Worm (Caenorhabditis elegans): ENCODE data around the gene C09E10.3.

The C09E10.3 gene

DNA sequence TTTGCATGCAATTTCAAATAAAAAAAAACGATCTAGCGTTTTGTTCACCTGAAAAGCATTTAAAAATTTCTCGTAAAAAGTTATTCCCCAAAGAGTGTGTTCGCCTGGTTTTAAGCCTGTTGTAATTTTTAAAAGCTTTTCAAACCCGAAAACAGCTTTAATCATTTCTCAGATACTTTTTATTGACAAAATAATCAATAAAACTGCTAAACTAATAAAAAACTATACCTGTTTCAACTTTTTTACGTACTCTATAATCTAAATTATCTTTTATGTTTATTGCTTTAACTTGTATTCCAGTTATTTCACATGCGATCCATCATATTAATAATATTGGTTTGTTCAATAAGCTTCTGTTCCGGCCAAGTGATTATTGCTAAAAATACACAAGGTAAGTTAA is 12.9 kb upstream of the C09E10.3 start, which contains the start of gene cutl-21:
cutl-21 (plus strand) TSS at position 301 of the 400 bp plus-strand sequence.
- TF ChIP-seq egl-5 (tag; optimal IDR thresholded peaks at IDR 0.05) (no peak), nhr-67 (tag; optimal IDR thresholded peaks at IDR 0.05) (no peak), ceh-28 (tag; optimal IDR thresholded peaks at IDR 0.05) (no peak), mml-1 (tag; optimal IDR thresholded peaks at IDR 0.05) (no peak), snpc-4 (tag; optimal IDR thresholded peaks at IDR 0.05) (no peak), R02D3.7 (tag; optimal IDR thresholded peaks at IDR 0.05) (no peak), nhr-11 (tag; optimal IDR thresholded peaks at IDR 0.05) (no peak), ceh-16 (tag; optimal IDR thresholded peaks at IDR 0.05) (no peak), egl-27 (tag; optimal IDR thresholded peaks at IDR 0.05) (no peak), nhr-76 (tag; optimal IDR thresholded peaks at IDR 0.05) (no peak)

DNA sequence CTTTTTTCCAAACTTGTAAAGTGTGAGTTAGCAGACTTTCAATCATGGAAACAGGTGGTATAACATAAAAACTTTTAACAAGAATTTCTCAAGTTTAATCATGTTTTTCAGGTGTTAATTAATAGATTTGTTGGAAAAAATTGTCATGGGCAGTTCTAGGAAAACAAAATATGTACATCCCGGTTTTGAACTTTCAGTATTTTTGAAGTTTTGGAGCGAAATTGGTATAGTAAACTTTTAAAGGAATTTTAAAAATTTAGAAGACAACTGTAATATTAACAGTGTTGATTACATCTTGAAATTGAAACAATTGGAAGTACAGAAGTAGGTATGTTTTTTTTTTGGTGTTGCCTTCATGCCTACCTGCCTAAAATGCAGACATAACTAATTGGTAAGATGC is 3.5 kb upstream of the C09E10.3 start:
- TF ChIP-seq mml-1 (tag; optimal IDR thresholded peaks at IDR 0.05) (no peak), lsy-12 (tag; optimal IDR thresholded peaks at IDR 0.05) (no peak), ztf-11 (tag; optimal IDR thresholded peaks at IDR 0.05) (no peak), unc-39 (tag; optimal IDR thresholded peaks at IDR 0.05) (no peak)

DNA sequence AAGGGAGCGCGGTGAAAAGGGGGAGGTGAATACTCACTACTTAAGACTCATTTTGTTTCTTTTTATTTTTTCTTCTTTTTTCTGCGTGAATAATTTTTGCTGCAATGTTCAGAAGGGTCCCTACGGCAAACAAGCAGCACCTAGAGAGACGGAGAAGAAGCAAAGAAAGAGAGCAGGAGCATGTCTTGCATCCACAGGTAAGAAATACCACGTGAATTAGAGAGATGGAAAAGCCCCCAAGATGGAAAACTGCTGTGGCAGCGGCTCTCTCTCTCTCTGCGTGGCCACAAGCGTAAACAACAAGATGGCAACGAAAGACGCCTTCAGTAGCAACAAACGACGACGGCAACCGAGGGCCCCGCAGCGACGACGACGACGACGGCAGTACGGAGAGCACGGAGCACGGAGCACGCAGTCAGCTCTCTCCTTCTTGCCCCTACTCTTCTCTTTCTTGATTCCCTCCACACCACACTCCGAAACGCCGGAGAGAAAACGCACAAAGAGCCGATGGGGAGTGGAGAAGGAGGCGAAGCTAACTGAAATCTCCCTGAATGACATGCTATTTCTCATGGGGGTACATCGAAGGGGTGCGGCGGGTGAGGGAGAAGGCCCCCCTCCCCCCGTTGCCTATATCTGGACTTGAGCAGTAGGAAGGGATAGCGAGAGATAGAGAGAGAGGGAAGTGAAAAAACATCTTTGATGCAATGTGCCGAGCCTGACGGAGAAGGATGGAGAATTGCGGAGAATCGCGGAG is 1.7 kb upstream of the C09E10.3 start:
- TF ChIP-seq ztf-11 (tag; optimal IDR thresholded peaks at IDR 0.05) (no peak), jun-1 (tag; optimal IDR thresholded peaks at IDR 0.05) (no peak), pqm-1 (tag; optimal IDR thresholded peaks at IDR 0.05) (no peak), zag-1 (tag; optimal IDR thresholded peaks at IDR 0.05) (peak; percentile 3), sea-2 (GFP tag; optimal IDR thresholded peaks at IDR 0.05) (peak; percentile 32), nhr-23 (tag; optimal IDR thresholded peaks at IDR 0.05) (no peak), mdl-1 (tag; optimal IDR thresholded peaks at IDR 0.05) (peak; percentile 49), snpc-4 (tag; optimal IDR thresholded peaks at IDR 0.05) (peak; percentile 55), lsy-12 (tag; optimal IDR thresholded peaks at IDR 0.05) (no peak), fkh-10 (GFP tag; optimal IDR thresholded peaks at IDR 0.05) (peak; percentile 60), ceh-28 (tag; optimal IDR thresholded peaks at IDR 0.05) (peak; percentile 4), nhr-12 (tag; optimal IDR thresholded peaks at IDR 0.05) (no peak), ceh-82 (tag; optimal IDR thresholded peaks at IDR 0.05) (no peak), nhr-43 (tag; optimal IDR thresholded peaks at IDR 0.05; ENCODE audit: poor library complexity, severe bottlenecking) (no peak), aly-2 (tag; optimal IDR thresholded peaks at IDR 0.05) (no peak), elt-1 (tag; optimal IDR thresholded peaks at IDR 0.05) (peak; percentile 27), nhr-67 (tag; optimal IDR thresholded peaks at IDR 0.05) (no peak), nhr-76 (tag; optimal IDR thresholded peaks at IDR 0.05) (no peak), elt-2 (tag; optimal IDR thresholded peaks at IDR 0.05) (no peak), ama-1 (optimal IDR thresholded peaks at IDR 0.05) (no peak), nhr-11 (tag; optimal IDR thresholded peaks at IDR 0.05) (no peak), nhr-25 (tag; optimal IDR thresholded peaks at IDR 0.05) (no peak), ceh-16 (tag; optimal IDR thresholded peaks at IDR 0.05) (no peak), unc-39 (tag; optimal IDR thresholded peaks at IDR 0.05) (no peak), hmg-11 (tag; optimal IDR thresholded peaks at IDR 0.05) (peak; percentile 57), fkh-2 (tag; optimal IDR thresholded peaks at IDR 0.05) (no peak), ztf-4 (tag; optimal IDR thresholded peaks at IDR 0.05) (no peak), nhr-77 (tag; optimal IDR thresholded peaks at IDR 0.05) (no peak), skn-1 (tag; optimal IDR thresholded peaks at IDR 0.05) (no peak), egl-27 (tag; optimal IDR thresholded peaks at IDR 0.05) (no peak), lin-15B (tag; optimal IDR thresholded peaks at IDR 0.05) (no peak), mml-1 (tag; optimal IDR thresholded peaks at IDR 0.05) (no peak), R02D3.7 (tag; optimal IDR thresholded peaks at IDR 0.05) (no peak), daf-12 (tag; optimal IDR thresholded peaks at IDR 0.05) (no peak), ceh-9 (tag; optimal IDR thresholded peaks at IDR 0.05) (no peak), ZK546.5 (tag; optimal IDR thresholded peaks at IDR 0.05) (no peak), nfya-1 (tag; optimal IDR thresholded peaks at IDR 0.05; ENCODE audit: insufficient read depth) (peak; percentile 62), egl-5 (tag; optimal IDR thresholded peaks at IDR 0.05) (no peak), fos-1 (tag; optimal IDR thresholded peaks at IDR 0.05) (no peak), lin-39 (tag; optimal IDR thresholded peaks at IDR 0.05) (peak; percentile 15), tbx-2 (tag; optimal IDR thresholded peaks at IDR 0.05) (peak; percentile 51), pha-4 (tag; optimal IDR thresholded peaks at IDR 0.05) (no peak), nhr-237 (tag; optimal IDR thresholded peaks at IDR 0.05) (no peak), eor-1 (tag; optimal IDR thresholded peaks at IDR 0.05) (no peak), nhr-28 (tag; optimal IDR thresholded peaks at IDR 0.05) (no peak), elt-3 (tag; optimal IDR thresholded peaks at IDR 0.05) (no peak), unc-62 (GFP tag; optimal IDR thresholded peaks at IDR 0.05) (no peak)
